Fruit fly (Drosophila melanogaster): ENCODE results near the gene CG4194.

CG4194 gene

dm6 chrX:2073325-2073724 is 4.9 kb downstream of the CG4194 start, which contains the start of gene CG4199 (continued):
- TF ChIP-seq CG16779 (tag; optimal IDR thresholded peaks at IDR 0.05) (no peak), CG3919 (GFP tag; optimal IDR thresholded peaks at IDR 0.05) (no peak), CG31627 (GFP tag; optimal IDR thresholded peaks at IDR 0.05) (no peak)

DNA sequence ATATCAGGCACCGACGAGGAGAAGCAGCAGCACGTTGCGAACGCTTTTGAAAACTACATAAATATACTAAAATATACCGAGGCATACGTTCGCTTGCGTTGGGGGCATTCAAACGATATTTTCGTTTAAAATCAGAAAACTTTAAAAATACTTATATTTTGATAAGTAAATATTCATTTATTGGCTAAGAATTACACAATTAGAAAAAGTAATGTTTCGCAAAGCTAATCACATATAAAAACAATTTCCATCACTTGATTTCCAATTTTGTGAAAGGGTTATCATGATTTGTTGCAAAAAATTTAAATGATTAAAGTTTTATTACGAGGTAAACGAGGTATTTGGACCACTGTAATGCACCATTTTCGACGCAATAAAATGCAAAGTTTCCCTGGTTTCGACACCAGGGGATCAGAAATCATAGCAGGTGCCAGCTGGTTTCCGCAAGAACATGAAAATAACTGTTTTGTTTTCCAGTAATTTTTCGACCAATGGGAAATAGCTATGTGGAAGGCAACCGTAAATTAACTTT is 7.5 kb downstream of the CG4194 start, which contains the start of gene CG4045:
CG4045 (minus strand) TSS at position 55 of the 532 bp plus-strand sequence.
- TF ChIP-seq CG15336 (GFP tag; IDR thresholded peaks at IDR 0.05): peak; percentile 9; the same call in 1 of the 2 replicates
- no peak for TF ChIP-seq Met (GFP tag; optimal IDR thresholded peaks at IDR 0.05)
- peak; percentile 1 for TF ChIP-seq OdsH (GFP tag; optimal IDR thresholded peaks at IDR 0.05)
- no peak for TF ChIP-seq Ets96B (tag; optimal IDR thresholded peaks at IDR 0.05)
- peak; percentile 2 for TF ChIP-seq topi (GFP tag; optimal IDR thresholded peaks at IDR 0.05)
- TF ChIP-seq cyc (GFP tag; optimal IDR thresholded peaks at IDR 0.05): no peak
- TF ChIP-seq CG8632 (GFP tag; optimal IDR thresholded peaks at IDR 0.05): no peak
- TF ChIP-seq Eip78C (GFP tag): peak; percentile 33
- no peak for TF ChIP-seq CG6792 (GFP tag; optimal IDR thresholded peaks at IDR 0.05)
- peak; percentile 30 for TF ChIP-seq CG3032 (tag; optimal IDR thresholded peaks at IDR 0.05)
- TF ChIP-seq spab (GFP tag; optimal IDR thresholded peaks at IDR 0.05): no peak
- TF ChIP-seq svp (GFP tag): peak; percentile 73
- TF ChIP-seq CG11902 (GFP tag; optimal IDR thresholded peaks at IDR 0.05): no peak

DNA sequence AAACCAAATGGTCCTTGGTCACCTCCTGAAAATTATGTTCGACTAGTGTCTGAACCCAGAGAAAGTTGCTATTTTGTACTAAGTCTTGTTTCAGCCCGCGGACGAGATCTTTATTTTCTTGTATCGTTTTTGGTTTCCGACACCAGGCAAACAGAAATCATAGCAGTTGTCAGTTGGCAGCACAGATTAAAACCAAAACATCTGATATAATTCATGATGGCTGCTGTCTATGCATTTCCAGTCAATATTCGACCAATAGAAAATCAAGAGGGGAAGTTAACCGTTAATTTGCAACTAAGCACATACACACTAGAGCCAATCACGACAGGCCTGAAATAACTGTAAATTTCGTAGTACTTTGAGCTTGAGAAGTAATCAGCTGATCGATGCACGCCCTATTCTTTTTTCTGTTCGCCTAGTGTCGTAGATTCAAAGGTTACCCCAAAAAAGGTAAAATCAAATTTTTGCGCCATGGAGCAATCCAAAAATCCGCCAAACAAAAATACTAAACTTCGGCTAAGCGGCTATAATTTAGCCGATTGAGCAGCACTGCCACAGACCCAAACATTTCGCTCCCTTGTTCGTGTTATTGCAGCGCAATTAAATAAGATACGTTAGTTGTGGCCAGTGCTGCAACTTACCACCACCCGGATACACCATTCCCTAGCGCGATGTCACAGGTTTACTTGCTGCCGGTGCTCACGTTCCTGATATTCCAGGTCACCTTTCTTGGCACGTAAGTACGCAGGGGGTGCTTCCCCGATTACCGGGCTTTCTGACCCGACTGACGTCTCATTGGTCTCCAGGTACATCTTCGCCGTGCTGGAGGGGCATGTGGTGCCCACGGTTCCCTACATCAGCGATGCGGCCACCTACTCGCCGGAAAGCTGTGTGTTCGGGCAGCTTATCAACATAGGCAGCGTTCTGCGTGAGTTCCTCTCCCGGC is 8.3 kb downstream of the CG4194 start, which contains the start of gene CG4025:
CG4025 (plus strand) TSS at position 555 of the 946 bp plus-strand sequence.
- no peak for TF ChIP-seq fd59A (GFP tag; optimal IDR thresholded peaks at IDR 0.05)
- TF ChIP-seq ss (GFP tag; optimal IDR thresholded peaks at IDR 0.05): no peak
- no peak for TF ChIP-seq CG8632 (GFP tag; optimal IDR thresholded peaks at IDR 0.05)

DNA sequence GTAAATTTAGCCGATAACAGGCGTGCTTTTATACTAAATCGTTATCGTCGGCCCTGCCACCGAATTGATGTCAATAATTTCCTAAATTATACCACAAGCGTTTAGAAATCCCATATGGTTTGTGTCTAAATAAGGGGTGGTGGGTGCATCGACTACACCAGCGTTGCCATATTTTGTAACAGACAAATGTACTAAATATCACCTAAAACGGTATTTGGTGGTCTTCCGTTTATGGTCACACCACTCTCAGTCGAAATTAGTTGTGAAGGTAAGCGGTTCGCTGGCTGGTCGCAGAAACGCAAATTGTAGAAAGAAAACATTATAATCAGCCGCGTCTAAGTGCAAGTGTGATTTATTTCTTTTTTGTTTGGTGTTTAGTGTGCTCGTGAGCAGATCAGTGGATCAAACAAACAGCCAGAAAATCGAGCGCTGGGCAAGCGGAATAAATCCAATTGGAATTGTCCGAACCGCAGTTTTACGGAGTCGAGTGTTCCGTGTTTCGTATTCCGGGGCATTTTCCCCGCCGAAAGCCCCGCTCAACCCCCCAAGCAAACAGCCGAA is 12.1 kb downstream of the CG4194 start, which contains the start of the genes CG16903 and Unc-76:
CG16903 (minus strand) TSS at position 39 of the 561 bp plus-strand sequence.
Unc-76 (plus strand) TSS at position 244 of the 561 bp plus-strand sequence.
- peak; percentile 17 for TF ChIP-seq esn (GFP tag; optimal IDR thresholded peaks at IDR 0.05)
- peak in 1 of 2 experiments; percentile 2 for TF ChIP-seq salr (GFP tag; optimal IDR thresholded peaks at IDR 0.05)
- no peak for TF ChIP-seq CG10631 (GFP tag; optimal IDR thresholded peaks at IDR 0.05)
- TF ChIP-seq ss (GFP tag; optimal IDR thresholded peaks at IDR 0.05): peak; percentile 41 to 54
- TF ChIP-seq CG6854 (GFP tag; optimal IDR thresholded peaks at IDR 0.05): peak; percentile 85
- TF ChIP-seq Lpt (GFP tag; optimal IDR thresholded peaks at IDR 0.05): no peak
- peak; percentile 11 for TF ChIP-seq fkh (GFP tag; optimal IDR thresholded peaks at IDR 0.05)
- TF ChIP-seq CG34406 (GFP tag; optimal IDR thresholded peaks at IDR 0.05): no peak
- 0 out of 3 replicates have a peak, but pooled peaks have one; percentile 7 for TF ChIP-seq eg (GFP tag; IDR thresholded peaks at IDR 0.05)
- TF ChIP-seq CG16779 (tag; optimal IDR thresholded peaks at IDR 0.05): peak; percentile 25
- TF ChIP-seq CG9139 (GFP tag; optimal IDR thresholded peaks at IDR 0.05): no peak
- TF ChIP-seq Ets96B (tag; optimal IDR thresholded peaks at IDR 0.05): peak; percentile 28
- peak; percentile 32 for TF ChIP-seq Sox14 (GFP tag; optimal IDR thresholded peaks at IDR 0.05)
- TF ChIP-seq CG8119 (GFP tag; IDR thresholded peaks at IDR 0.05): peak; percentile 34; the same call in 1 of the 3 replicates
- no peak for TF ChIP-seq CG7368 (GFP tag; optimal IDR thresholded peaks at IDR 0.05)
- peak; percentile 51 for TF ChIP-seq vri (GFP tag; optimal IDR thresholded peaks at IDR 0.05)
- TF ChIP-seq CG1621 (tag; optimal IDR thresholded peaks at IDR 0.05): peak; percentile 51
- TF ChIP-seq CG3032 (tag; optimal IDR thresholded peaks at IDR 0.05): peak; percentile 27
- peak; percentile 30; the same call in 1 of the 2 replicates for TF ChIP-seq CG15336 (GFP tag; IDR thresholded peaks at IDR 0.05)
- TF ChIP-seq CG3919 (GFP tag; optimal IDR thresholded peaks at IDR 0.05): peak; percentile 6
- no peak for TF ChIP-seq CG31627 (GFP tag; optimal IDR thresholded peaks at IDR 0.05)
- TF ChIP-seq Eip78C (GFP tag): peak; percentile 83
- peak; percentile 21 for TF ChIP-seq lz (GFP tag; optimal IDR thresholded peaks at IDR 0.05)
- TF ChIP-seq svp (GFP tag): peak; percentile 70
- peak; percentile 59 for TF ChIP-seq dsx (GFP tag; optimal IDR thresholded peaks at IDR 0.05; ENCODE audit: poor library complexity, severe bottlenecking)
- peak; percentile 13 for TF ChIP-seq CG6808 (GFP tag; optimal IDR thresholded peaks at IDR 0.05)
- TF ChIP-seq CG6163 (GFP tag; IDR thresholded peaks at IDR 0.05): 0 out of 3 replicates have a peak, but pooled peaks have one; percentile 26
- TF ChIP-seq pdm3 (GFP tag; optimal IDR thresholded peaks at IDR 0.05): no peak

All from whole organism, prepupa.